Worm (Caenorhabditis elegans): ENCODE results near the gene best-16.
A peak's percentile ranks its signal among the peaks of the same experiment; 100 is the strongest.

DNA sequence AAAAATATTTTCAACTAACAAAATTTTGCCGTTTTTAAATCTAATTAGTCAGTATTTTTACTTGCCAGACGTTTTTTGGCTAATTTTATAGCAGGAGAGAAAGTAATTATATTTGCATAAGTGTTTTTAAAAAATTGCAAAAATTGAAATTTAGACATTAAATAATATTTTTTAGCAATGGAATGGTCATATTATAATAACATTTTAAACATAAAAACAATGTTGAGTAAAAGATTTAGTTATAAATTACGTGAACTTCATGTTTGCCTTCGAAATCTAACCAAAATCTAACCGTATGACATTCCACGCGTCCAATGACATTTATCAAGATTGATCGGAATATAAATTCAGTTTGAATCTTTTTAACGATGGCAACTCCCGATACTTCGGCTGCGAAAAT is 41.3 kb downstream of the best-16 start, which contains the start of gene C34D4.2:
- no peak for TF ChIP-seq ztf-11 (tag; optimal IDR thresholded peaks at IDR 0.05)
- no peak for TF ChIP-seq ces-1 (GFP tag; optimal IDR thresholded peaks at IDR 0.05)
- no peak for TF ChIP-seq snpc-4 (tag; optimal IDR thresholded peaks at IDR 0.05)
- no peak for TF ChIP-seq nhr-237 (tag; optimal IDR thresholded peaks at IDR 0.05)
- no peak for TF ChIP-seq pha-4 (tag; optimal IDR thresholded peaks at IDR 0.05)
- TF ChIP-seq elt-3 (tag; optimal IDR thresholded peaks at IDR 0.05), result no peak
- TF ChIP-seq mls-2 (tag; optimal IDR thresholded peaks at IDR 0.05), result no peak
- peak; percentile 32 for TF ChIP-seq elt-1 (tag; optimal IDR thresholded peaks at IDR 0.05; ENCODE audit: borderline replicate concordance, insufficient read depth)
- no peak for TF ChIP-seq unc-39 (tag; optimal IDR thresholded peaks at IDR 0.05)
- no peak for TF ChIP-seq sem-2 (GFP tag; optimal IDR thresholded peaks at IDR 0.05)
- no peak for TF ChIP-seq tbx-8 (GFP tag; optimal IDR thresholded peaks at IDR 0.05)
- TF ChIP-seq nhr-28 (tag; optimal IDR thresholded peaks at IDR 0.05), result no peak
